Worm (Caenorhabditis elegans): ENCODE results near the gene Y82E9BL.1.

ce11 chrIII:1374355-1374807 lies 19.2 kb upstream of the Y82E9BL.1 start, which contains the start of gene Y82E9BR.20:
- TF ChIP-seq ama-1 (optimal IDR thresholded peaks at IDR 0.05) (no peak), F13C5.2 (tag; optimal IDR thresholded peaks at IDR 0.05) (no peak), ceh-13 (GFP tag; optimal IDR thresholded peaks at IDR 0.05) (no peak), scrt-1 (GFP tag; IDR thresholded peaks at IDR 0.05) (no peak), aly-1 (tag; optimal IDR thresholded peaks at IDR 0.05) (no peak), hnd-1 (tag; optimal IDR thresholded peaks at IDR 0.05) (no peak), hmg-4 (GFP tag; optimal IDR thresholded peaks at IDR 0.05) (no peak), flt-1 (GFP tag; IDR thresholded peaks at IDR 0.05) (no peak), B0310.2 (tag; optimal IDR thresholded peaks at IDR 0.05) (no peak), tra-4 (tag; optimal IDR thresholded peaks at IDR 0.05) (no peak), ets-7 (tag; optimal IDR thresholded peaks at IDR 0.05) (no peak)
